Worm (Caenorhabditis elegans): Measurements from ENCODE around the gene nspd-2.

nspd-2 gene

ce11 chrIV:9873837-9874236 lies 30.0 kb downstream of the nspd-2 start (continued):
- TF ChIP-seq nhr-111 (GFP tag; optimal IDR thresholded peaks at IDR 0.05) (no peak), ceh-20 (GFP tag; IDR thresholded peaks at IDR 0.05) (peak; percentile 9; the same call in 1 of the 2 replicates), unc-130 (GFP tag; optimal IDR thresholded peaks at IDR 0.05) (no peak), unc-39 (tag; optimal IDR thresholded peaks at IDR 0.05) (no peak), fos-1 (tag; optimal IDR thresholded peaks at IDR 0.05) (no peak), mdt-29 (GFP tag; IDR thresholded peaks at IDR 0.05) (no peak), sdz-12 (GFP tag; optimal IDR thresholded peaks at IDR 0.05) (no peak), ZK546.5 (tag; optimal IDR thresholded peaks at IDR 0.05) (no peak), ceh-82 (tag; optimal IDR thresholded peaks at IDR 0.05) (no peak), nhr-77 (tag; optimal IDR thresholded peaks at IDR 0.05) (peak; percentile 17), daf-19 (GFP tag; conservative IDR thresholded peaks at IDR 0.05) (no peak), ceh-28 (tag; optimal IDR thresholded peaks at IDR 0.05) (no peak), dmd-9 (GFP tag; IDR thresholded peaks at IDR 0.05) (no peak), ceh-44 (GFP tag; IDR thresholded peaks at IDR 0.05) (no peak), T26A8.4 (GFP tag; IDR thresholded peaks at IDR 0.05) (no peak), mxl-3 (GFP tag; optimal IDR thresholded peaks at IDR 0.05) (peak; percentile 71), unc-62 (GFP tag; optimal IDR thresholded peaks at IDR 0.05 in 1 of 2) (peak in 1 of 2 experiments; percentile 14), unc-62 (tag; optimal IDR thresholded peaks at IDR 0.05) (no peak), nhr-25 (tag; optimal IDR thresholded peaks at IDR 0.05; ENCODE audit: borderline replicate concordance, insufficient read depth) (no peak), spr-3 (GFP tag; optimal IDR thresholded peaks at IDR 0.05) (no peak), nhr-41 (GFP tag; IDR thresholded peaks at IDR 0.05) (no peak), zip-2 (tag; optimal IDR thresholded peaks at IDR 0.05) (no peak), dve-1 (tag; optimal IDR thresholded peaks at IDR 0.05; ENCODE audit: insufficient read depth) (peak; percentile 37), ceh-32 (tag; optimal IDR thresholded peaks at IDR 0.05; ENCODE audit: poor library complexity) (no peak), rbr-2 (tag; optimal IDR thresholded peaks at IDR 0.05) (peak; percentile 20), mdl-1 (tag; optimal IDR thresholded peaks at IDR 0.05) (peak; percentile 26 to 55), dpl-1 (GFP tag; optimal IDR thresholded peaks at IDR 0.05) (peak; percentile 12), pqm-1 (tag; optimal IDR thresholded peaks at IDR 0.05) (peak; percentile 9), lin-13 (GFP tag; optimal IDR thresholded peaks at IDR 0.05) (peak; percentile 13), ces-1 (GFP tag; optimal IDR thresholded peaks at IDR 0.05) (no peak), nhr-42 (GFP tag; IDR thresholded peaks at IDR 0.05) (no peak), D1046.2 (GFP tag; IDR thresholded peaks at IDR 0.05) (no peak), php-3 (GFP tag; IDR thresholded peaks at IDR 0.05) (no peak), hlh-30 (tag; optimal IDR thresholded peaks at IDR 0.05; ENCODE audit: insufficient read depth) (peak; percentile 84), attf-4 (tag; optimal IDR thresholded peaks at IDR 0.05) (no peak), nhr-237 (tag; optimal IDR thresholded peaks at IDR 0.05) (no peak), snpc-4 (tag; optimal IDR thresholded peaks at IDR 0.05) (no peak), nhr-6 (tag; optimal IDR thresholded peaks at IDR 0.05) (peak; percentile 15), gei-8 (GFP tag; optimal IDR thresholded peaks at IDR 0.05) (no peak), fkh-10 (GFP tag; optimal IDR thresholded peaks at IDR 0.05) (no peak), nhr-11 (tag; optimal IDR thresholded peaks at IDR 0.05) (peak; percentile 53), Y75B8A.6 (GFP tag; IDR thresholded peaks at IDR 0.05) (no peak), lsy-2 (tag; optimal IDR thresholded peaks at IDR 0.05) (peak in 1 of 2 experiments; percentile 46), Y5F2A.4 (GFP tag; optimal IDR thresholded peaks at IDR 0.05) (no peak), hlh-11 (tag; optimal IDR thresholded peaks at IDR 0.05) (peak; percentile 71), mes-2 (tag; optimal IDR thresholded peaks at IDR 0.05; ENCODE audit: poor library complexity, severe bottlenecking) (peak; percentile 37), daf-12 (tag; optimal IDR thresholded peaks at IDR 0.05) (no peak), nhr-10 (tag; optimal IDR thresholded peaks at IDR 0.05) (no peak), egl-27 (tag; optimal IDR thresholded peaks at IDR 0.05) (no peak), ztf-7 (tag; optimal IDR thresholded peaks at IDR 0.05) (no peak), egl-43 (GFP tag; IDR thresholded peaks at IDR 0.05) (no peak), dmd-6 (GFP tag; IDR thresholded peaks at IDR 0.05) (peak; percentile 61), daf-8 (GFP tag; IDR thresholded peaks at IDR 0.05) (no peak)
